Comparison of ENCODE assay signal across 5 fruit fly cellular contexts in the genomic region with DNA sequence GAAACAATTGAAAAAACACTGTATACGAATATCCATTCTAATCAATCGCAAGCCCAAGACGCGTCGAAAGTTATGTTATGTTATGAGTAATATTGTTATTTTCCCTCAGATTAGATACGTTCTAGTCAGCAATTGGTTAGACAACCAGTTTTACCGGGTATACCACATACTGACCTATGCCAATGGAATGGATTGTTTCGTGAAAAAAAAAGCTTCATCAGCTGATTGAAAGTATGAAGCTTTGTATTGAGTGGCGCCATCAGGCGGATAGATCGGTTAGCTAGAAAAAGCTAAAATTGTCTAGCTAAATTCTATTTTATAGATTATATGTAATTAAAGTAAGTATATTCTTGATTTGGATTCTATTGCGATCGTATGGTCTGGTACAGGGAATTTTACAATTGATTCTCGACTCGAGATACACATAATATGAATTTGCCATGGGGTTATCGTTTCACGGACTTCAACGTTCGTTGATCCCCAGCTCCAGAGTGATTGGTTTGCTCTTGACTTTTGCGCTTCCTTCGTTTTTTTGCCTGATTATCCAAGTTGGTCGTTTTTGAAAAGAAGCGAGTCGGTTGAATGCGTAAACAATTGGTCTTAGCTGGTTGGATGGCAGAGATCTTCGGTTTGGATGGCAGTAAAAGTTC.
TF ChIP-seq lines count a peak whose summit lies in the region.

A gene (minus strand): TSS at position 159 of the 650 bp plus-strand sequence.

- TF ChIP-seq CTCF in whole organism, embryonic (GFP tag; optimal IDR thresholded peaks at IDR 0.05; lab: Kevin White, UChicago), result peak; percentile 92

TF ChIP-seq in whole organism, adult, 20 proteins besides CTCF, POLR2A, EP300 and RAD21:
- peak; percentile 10 for TF ChIP-seq bab1 (GFP tag; optimal IDR thresholded peaks at IDR 0.05; lab: Kevin White, UChicago)
- no peak for TF ChIP-seq CG5204 (GFP tag; optimal IDR thresholded peaks at IDR 0.05; lab: Kevin White, UChicago)
- peak; percentile 89 for TF ChIP-seq kay (GFP tag; lab: Kevin White, UChicago; ENCODE audit: borderline replicate concordance)
TF ChIP-seq in whole organism, adult: peak in this region for 2.

TF ChIP-seq in whole organism, embryonic, 481 proteins besides CTCF, POLR2A, EP300 and RAD21 (continues in another document):
- no peak for TF ChIP-seq CG32767 (GFP tag; IDR thresholded peaks at IDR 0.05; lab: Robert Waterston, UW)
- TF ChIP-seq NK7.1 (GFP tag; optimal IDR thresholded peaks at IDR 0.05; lab: Kevin White, UChicago), result no peak
- TF ChIP-seq trh (GFP tag; optimal IDR thresholded peaks at IDR 0.05; lab: Kevin White, UChicago), result no peak
- TF ChIP-seq gcm (GFP tag; optimal IDR thresholded peaks at IDR 0.05; lab: Kevin White, UChicago), result no peak
- no peak for TF ChIP-seq CrebB (tag; optimal IDR thresholded peaks at IDR 0.05; lab: Kevin White, UChicago)
- TF ChIP-seq CG10979 (tag; optimal IDR thresholded peaks at IDR 0.05; lab: Kevin White, UChicago), result no peak
- TF ChIP-seq CG30020 (tag; optimal IDR thresholded peaks at IDR 0.05; lab: Kevin White, UChicago), result no peak
- TF ChIP-seq ap (GFP tag; IDR thresholded peaks at IDR 0.05; lab: Robert Waterston, UW), result no peak
- no peak for TF ChIP-seq amos (GFP tag; IDR thresholded peaks at IDR 0.05; lab: Robert Waterston, UW; ENCODE audit: partially characterized antibody)
- peak; percentile 80 for TF ChIP-seq mirr (GFP tag; optimal IDR thresholded peaks at IDR 0.05; lab: Kevin White, UChicago)
- no peak for TF ChIP-seq gsb-n (tag; optimal IDR thresholded peaks at IDR 0.05; lab: Kevin White, UChicago)
- TF ChIP-seq CG13123 (GFP tag; optimal IDR thresholded peaks at IDR 0.05; lab: Kevin White, UChicago), result no peak
- peak; percentile 85 for TF ChIP-seq Dip2 (GFP tag; IDR thresholded peaks at IDR 0.05; lab: Robert Waterston, UW)
- TF ChIP-seq MBD-R2 (GFP tag; IDR thresholded peaks at IDR 0.05; lab: Robert Waterston, UW), result 0 out of 2 replicates have a peak, but pooled peaks have one; percentile 24
- no peak for TF ChIP-seq CG18262 (tag; optimal IDR thresholded peaks at IDR 0.05; lab: Kevin White, UChicago)
- no peak for TF ChIP-seq Awh (GFP tag; IDR thresholded peaks at IDR 0.05; lab: Robert Waterston, UW)
- TF ChIP-seq ci (GFP tag; IDR thresholded peaks at IDR 0.05; lab: Robert Waterston, UW), result no peak
- TF ChIP-seq stwl (tag; optimal IDR thresholded peaks at IDR 0.05; lab: Kevin White, UChicago), result no peak
- no peak for TF ChIP-seq dan (GFP tag; IDR thresholded peaks at IDR 0.05; lab: Robert Waterston, UW)
- TF ChIP-seq CG11695 (GFP tag; IDR thresholded peaks at IDR 0.05; lab: Robert Waterston, UW), result no peak
- TF ChIP-seq Nf-YB (GFP tag; optimal IDR thresholded peaks at IDR 0.05; lab: Kevin White, UChicago), result peak; percentile 69

TF ChIP-seq in whole organism, prepupa, 60 proteins besides CTCF, POLR2A, EP300 and RAD21:
- TF ChIP-seq CG31627 (GFP tag; optimal IDR thresholded peaks at IDR 0.05; lab: Kevin White, UChicago) (no peak), CG32006 (GFP tag; optimal IDR thresholded peaks at IDR 0.05; lab: Kevin White, UChicago) (no peak), CG4318 (GFP tag; optimal IDR thresholded peaks at IDR 0.05; lab: Kevin White, UChicago) (no peak), CG6276 (GFP tag; optimal IDR thresholded peaks at IDR 0.05; lab: Kevin White, UChicago) (no peak), vri (GFP tag; optimal IDR thresholded peaks at IDR 0.05; lab: Kevin White, UChicago) (peak; percentile 47), svp (GFP tag; lab: Kevin White, UChicago) (peak; percentile 91), CG6808 (GFP tag; optimal IDR thresholded peaks at IDR 0.05; lab: Kevin White, UChicago) (no peak)

TF ChIP-seq in whole organism, pupa, 21 proteins besides CTCF, POLR2A, EP300 and RAD21:
- no peak for TF ChIP-seq CG17806 (tag; optimal IDR thresholded peaks at IDR 0.05; lab: Kevin White, UChicago)
- TF ChIP-seq EcR (GFP tag; optimal IDR thresholded peaks at IDR 0.05; lab: Kevin White, UChicago), result peak; percentile 66

TF ChIP-seq in whole organism, wandering third instar larva, 38 proteins besides CTCF, POLR2A, EP300 and RAD21:
- TF ChIP-seq Rel (GFP tag; optimal IDR thresholded peaks at IDR 0.05; lab: Kevin White, UChicago), result no peak
- no peak for TF ChIP-seq Rel (tag; optimal IDR thresholded peaks at IDR 0.05; lab: Kevin White, UChicago)
- TF ChIP-seq Myc (optimal IDR thresholded peaks at IDR 0.05; lab: Kevin White, UChicago), result peak; percentile 40
- TF ChIP-seq Dfd (GFP tag; optimal IDR thresholded peaks at IDR 0.05; lab: Kevin White, UChicago), result no peak
- no peak for TF ChIP-seq ey (GFP tag; optimal IDR thresholded peaks at IDR 0.05; lab: Kevin White, UChicago)
- no peak for TF ChIP-seq Hnf4 (GFP tag; optimal IDR thresholded peaks at IDR 0.05; lab: Kevin White, UChicago)
- TF ChIP-seq dl (GFP tag; optimal IDR thresholded peaks at IDR 0.05; lab: Kevin White, UChicago; ENCODE audit: insufficient read depth in 1 of 2, partially characterized antibody in 2 of 2), result no peak
- TF ChIP-seq brk (GFP tag; optimal IDR thresholded peaks at IDR 0.05; lab: Kevin White, UChicago), result peak; percentile 14
